Fruit fly (Drosophila melanogaster) whole organism, wandering third instar larva: Measurements from ENCODE around the gene CG3386.

Experiments
- Abd-B ChIP-seq: fragments of >200 bp; optimal IDR thresholded peaks from 2 replicates; lab custom pipeline; 2017; ENCODE audit warnings: missing biosample characterization, missing genetic modification characterization
- Dfd ChIP-seq: fragments of >200 bp; optimal IDR thresholded peaks from 2 replicates; lab custom pipeline; 2017; ENCODE audit warnings: missing biosample characterization, missing genetic modification characterization
- Hr78 ChIP-seq: fragments of >200 bp; optimal IDR thresholded peaks from 2 replicates; lab custom pipeline; 2017; ENCODE audit warnings: missing biosample characterization, missing genetic modification characterization
- Hr83 ChIP-seq: fragments of 200-300 bp; sonication (Bioruptor generic); optimal IDR thresholded peaks from 2 replicates; lab custom pipeline; 2016; ENCODE audit warnings: missing biosample characterization, mild to moderate bottlenecking, missing genetic modification characterization, moderate library complexity; ENCODE audit not compliant: poor library complexity, severe bottlenecking
- Jra ChIP-seq: sonication (Bioruptor generic); optimal IDR thresholded peaks from 2 replicates; lab custom pipeline; 2016; ENCODE audit warnings: missing biosample characterization, missing genetic modification characterization
- Myc ChIP-seq: fragments of >200 bp; optimal IDR thresholded peaks from 2 replicates; lab custom pipeline; 2017
- Sp1 ChIP-seq: fragments of 200-800 bp; sonication (Bioruptor generic); optimal IDR thresholded peaks from 3 replicates; lab custom pipeline; 2019; ENCODE audit warnings: missing biosample characterization, mild to moderate bottlenecking, missing genetic modification characterization, moderate library complexity
- br ChIP-seq: fragments of 200-800 bp; sonication (Bioruptor generic); optimal IDR thresholded peaks from 2 replicates; lab custom pipeline; 2016; ENCODE audit warnings: missing biosample characterization, missing genetic modification characterization
- ey ChIP-seq: fragments of 200-800 bp; sonication (Bioruptor generic); optimal IDR thresholded peaks from 2 replicates; lab custom pipeline; 2016; ENCODE audit warnings: missing biosample characterization, missing genetic modification characterization
- foxo ChIP-seq, 2 experiments: fragments of 200-800 bp; sonication (Bioruptor generic); optimal IDR thresholded peaks; 2 replicates in 1 of 2; 3 replicates in 1 of 2; lab custom pipeline; 2016 to 2017; ENCODE audit warnings: missing biosample characterization in 2 of 2, missing genetic modification characterization in 2 of 2
- h ChIP-seq: fragments of 200-800 bp; sonication (Bioruptor generic); optimal IDR thresholded peaks from 3 replicates; lab custom pipeline; 2016; ENCODE audit warnings: missing biosample characterization, mild to moderate bottlenecking, missing genetic modification characterization
- lola ChIP-seq: fragments of >200 bp; optimal IDR thresholded peaks from 2 replicates; lab custom pipeline; 2017; ENCODE audit warnings: missing biosample characterization, missing genetic modification characterization
- psq ChIP-seq: fragments of 200-800 bp; sonication (Bioruptor generic); optimal IDR thresholded peaks from 3 replicates; lab custom pipeline; 2017; ENCODE audit warnings: missing biosample characterization, mild to moderate bottlenecking, missing genetic modification characterization, moderate library complexity
- usp ChIP-seq: fragments of >200 bp; optimal IDR thresholded peaks from 2 replicates; lab custom pipeline; 2017; ENCODE audit warnings: missing biosample characterization, missing genetic modification characterization

dm6 chr3L:639460-640103 lies 42.7 kb downstream of the CG3386 start:
- TF ChIP-seq Hr78 (GFP tag; lab: Kevin White, UChicago) (no peak), foxo (GFP tag; optimal IDR thresholded peaks at IDR 0.05; lab: Kevin White, UChicago) (no peak), h (no peak), ey (no peak), Dfd (GFP tag; lab: Kevin White, UChicago) (peak; percentile 58), Hr83 (GFP tag; lab: Kevin White, UChicago) (no peak), usp (no peak), lola (GFP tag; lab: Kevin White, UChicago) (no peak), Abd-B (GFP tag; lab: Kevin White, UChicago) (no peak), br (GFP tag; lab: Kevin White, UChicago) (no peak), Jra (GFP tag; lab: Kevin White, UChicago) (no peak), psq (GFP tag; lab: Kevin White, UChicago) (no peak), Sp1 (GFP tag; lab: Kevin White, UChicago) (no peak), Myc (lab: Kevin White, UChicago) (no peak)
